Worm (Caenorhabditis elegans) whole organism, L4 larva: ENCODE measurements around the gene ZK1055.4.

ENCODE experiments used
- aha-1 ChIP-seq: fragments of 150-350 bp; peaks from one replicate; lab custom pipeline; 2014; ENCODE audit warnings: missing biosample characterization, missing genetic modification characterization
- ama-1 ChIP-seq: fragments of 150-350 bp; optimal IDR thresholded peaks from 2 replicates; lab custom pipeline; 2014; ENCODE audit warnings: inconsistent platforms, mixed read lengths
- arid-1 ChIP-seq: fragments of 200-800 bp; sonication (Bioruptor generic); conservative IDR thresholded peaks from 2 replicates; pipeline ENCODE4 v1.3.6; 2022; ENCODE audit warnings: missing genetic modification reagents, missing genetic modification characterization, missing compliant biosample characterization
- ceh-44 ChIP-seq: fragments of 200-800 bp; sonication (Bioruptor generic); IDR thresholded peaks from 2 replicates; pipeline ENCODE4 v1.3.6; 2022; ENCODE audit warnings: missing genetic modification reagents, missing genetic modification characterization, missing compliant biosample characterization
- cey-2 ChIP-seq: sonication (generic microtip); optimal IDR thresholded peaks from 3 replicates; lab custom pipeline; 2017; ENCODE audit warnings: missing genetic modification characterization, mild to moderate bottlenecking, missing compliant biosample characterization, antibody characterized with exemption, borderline replicate concordance; ENCODE audit not compliant: insufficient read depth
- hif-1 ChIP-seq, 2 experiments: sonication (generic microtip); optimal IDR thresholded peaks; 2 replicates each; lab custom pipeline; 2016 to 2017; ENCODE audit warnings: missing compliant biosample characterization in 2 of 2, missing genetic modification characterization in 2 of 2, missing genetic modification reagents in 2 of 2, missing genotype in 2 of 2, mild to moderate bottlenecking in 1 of 2
- hlh-11 ChIP-seq: fragments of 200-800 bp; sonication (Bioruptor generic); optimal IDR thresholded peaks from 2 replicates; lab custom pipeline; 2018; ENCODE audit warnings: mild to moderate bottlenecking, missing genetic modification characterization, missing compliant biosample characterization
- lir-3 ChIP-seq: sonication (generic microtip); optimal IDR thresholded peaks from 2 replicates; lab custom pipeline; 2016; ENCODE audit warnings: mild to moderate bottlenecking, missing genetic modification characterization, missing compliant biosample characterization
- nhr-11 ChIP-seq: fragments of 150-350 bp; optimal IDR thresholded peaks from 2 replicates; lab custom pipeline; 2014; ENCODE audit warnings: missing biosample characterization, missing genetic modification characterization
- nhr-111 ChIP-seq: fragments of 200-800 bp; sonication (Bioruptor generic); optimal IDR thresholded peaks from 2 replicates; lab custom pipeline; 2018; ENCODE audit warnings: mild to moderate bottlenecking, missing genetic modification characterization, missing compliant biosample characterization
- nhr-41 ChIP-seq: fragments of 200-800 bp; sonication (Bioruptor generic); IDR thresholded peaks from 2 replicates; pipeline ENCODE4 v1.3.6; 2022; ENCODE audit warnings: missing genetic modification reagents, missing genetic modification characterization, missing compliant biosample characterization
- nhr-42 ChIP-seq: fragments of 200-800 bp; sonication (Bioruptor generic); IDR thresholded peaks from 2 replicates; pipeline ENCODE4 v1.3.6; 2022; ENCODE audit warnings: missing genetic modification characterization, missing compliant biosample characterization
- nhr-48 ChIP-seq: sonication (generic microtip); optimal IDR thresholded peaks from 2 replicates; lab custom pipeline; 2016; ENCODE audit warnings: mild to moderate bottlenecking, missing genetic modification characterization, missing compliant biosample characterization
- vab-7 ChIP-seq: fragments of 200-800 bp; sonication (Bioruptor generic); IDR thresholded peaks from 2 replicates; pipeline ENCODE4 v1.3.6; 2022; ENCODE audit warnings: missing genetic modification reagents, missing genetic modification characterization, missing compliant biosample characterization

ZK1055.4 gene

ce11 chrV:6630769-6631168, 48.9 kb downstream of the ZK1055.4 start:
- TF ChIP-seq ceh-44 (no peak), lir-3 (tag; lab: Kevin White, UChicago) (no peak), nhr-48 (peak; percentile 28), arid-1 (GFP tag; lab: Robert Waterston, UW) (no peak), nhr-42 (GFP tag; lab: Robert Waterston, UW) (no peak), nhr-111 (GFP tag; lab: Kevin White, UChicago) (no peak), hif-1 (tag; optimal IDR thresholded peaks at IDR 0.05; lab: Kevin White, UChicago) (no peak), nhr-11 (tag; lab: Kevin White, UChicago) (peak; percentile 63), vab-7 (no peak), cey-2 (no peak), nhr-41 (GFP tag; lab: Robert Waterston, UW) (no peak)

ce11 chrV:6631866-6632265, 50.0 kb downstream of the ZK1055.4 start:
- TF ChIP-seq hlh-11 (tag; lab: Kevin White, UChicago) (no peak), aha-1 (peak; percentile 83)
- TF ChIP-seq, all 104 proteins: peak for 1

ce11 chrV:6632925-6633324, 51.1 kb downstream of the ZK1055.4 start, which contains the start of gene scd-2:
Gene scd-2 (plus strand): TSS chrV:6633225.
- TF ChIP-seq ama-1 (lab: Kevin White, UChicago): no peak
